Worm (Caenorhabditis elegans) whole organism, midembryonic: ENCODE data around the gene H34I24.1.

ENCODE experiments used
- T22C8.4 ChIP-seq: fragments of 200-800 bp; sonication (Bioruptor generic); IDR thresholded peaks from 2 replicates; pipeline ENCODE4 v1.3.6; 2022; ENCODE audit warnings: missing genetic modification characterization, missing compliant biosample characterization
- cog-1 ChIP-seq: sonication (generic microtip); optimal IDR thresholded peaks from 2 replicates; lab custom pipeline; 2016; ENCODE audit warnings: missing genetic modification characterization, missing compliant biosample characterization
- flt-1 ChIP-seq: fragments of 200-800 bp; sonication (Bioruptor generic); IDR thresholded peaks from 2 replicates; pipeline ENCODE4 v1.3.6; 2022; ENCODE audit warnings: missing genetic modification characterization, missing compliant biosample characterization
- tab-1 ChIP-seq: fragments of 200-800 bp; sonication (Bioruptor generic); IDR thresholded peaks from 2 replicates; pipeline ENCODE4 v1.3.6; 2022; ENCODE audit warnings: missing genetic modification characterization, missing compliant biosample characterization

- TF ChIP-seq tab-1 (GFP tag; lab: Robert Waterston, UW) (no peak), T22C8.4 (GFP tag; lab: Robert Waterston, UW) (no peak), cog-1 (no peak), flt-1 (no peak)
Observed at ce11 chrIII:2814919-2815554, 31.8 kb upstream of the H34I24.1 start, which contains the start of gene tufm-1.
